Worm (Caenorhabditis elegans): Measurements from ENCODE around the gene sam-4.

The sam-4 gene

ce11 chrII:5599326-5600044, 49.6 kb downstream of the sam-4 start, which contains the start of gene C17G10.10:
TSS of gene C17G10.10 (minus strand) at chrII:5599376.
- no peak for TF ChIP-seq sptf-1 (tag; optimal IDR thresholded peaks at IDR 0.05)
- peak; percentile 12 for TF ChIP-seq pha-4 (tag; optimal IDR thresholded peaks at IDR 0.05)

All from whole organism, mixed stage, embryonic.